Worm (Caenorhabditis elegans) whole organism, young adult: ENCODE measurements around the gene F42G4.2.
A peak's percentile ranks its signal among the peaks of the same experiment; 100 is the strongest.

Experiments used
- B0261.1 ChIP-seq: sonication (generic microtip); optimal IDR thresholded peaks from 2 replicates; lab custom pipeline; 2016; ENCODE audit warnings: mild to moderate bottlenecking, missing genetic modification characterization, moderate library complexity, missing compliant biosample characterization
- F10E7.11 ChIP-seq: sonication (generic microtip); optimal IDR thresholded peaks from 2 replicates; lab custom pipeline; 2017; ENCODE audit warnings: mild to moderate bottlenecking, missing genetic modification characterization, moderate library complexity, missing compliant biosample characterization
- F52B5.7 ChIP-seq: sonication (generic microtip); optimal IDR thresholded peaks from 2 replicates; lab custom pipeline; 2016; ENCODE audit warnings: mild to moderate bottlenecking, missing genetic modification characterization, missing compliant biosample characterization
- F57A8.1 ChIP-seq: fragments of 200-800 bp; sonication (Bioruptor generic); optimal IDR thresholded peaks from 2 replicates; lab custom pipeline; 2018; ENCODE audit warnings: mild to moderate bottlenecking, missing genetic modification characterization, moderate library complexity, missing compliant biosample characterization
- F57C9.4 ChIP-seq: sonication (generic microtip); optimal IDR thresholded peaks from 2 replicates; lab custom pipeline; 2017; ENCODE audit warnings: mild to moderate bottlenecking, missing genetic modification characterization, missing compliant biosample characterization
- K12H6.12 ChIP-seq: fragments of 200-800 bp; sonication (Bioruptor generic); optimal IDR thresholded peaks from 2 replicates; lab custom pipeline; 2018; ENCODE audit warnings: mild to moderate bottlenecking, missing genetic modification characterization, missing compliant biosample characterization
- T26A5.8 ChIP-seq: sonication (generic microtip); optimal IDR thresholded peaks from 2 replicates; lab custom pipeline; 2016; ENCODE audit warnings: missing genetic modification characterization, missing compliant biosample characterization
- Y53G8AR.9 ChIP-seq: fragments of 200-800 bp; sonication (Bioruptor generic); conservative IDR thresholded peaks from 2 replicates; pipeline ENCODE4 v1.3.6; 2022; ENCODE audit warnings: missing genetic modification reagents, missing genetic modification characterization, missing compliant biosample characterization
- Y79H2A.3 ChIP-seq: fragments of 200-800 bp; sonication (Bioruptor generic); conservative IDR thresholded peaks from 2 replicates; pipeline ENCODE4 v1.3.6; 2022; ENCODE audit warnings: missing genetic modification reagents, missing genetic modification characterization, missing compliant biosample characterization
- ama-1 ChIP-seq, 3 experiments: fragments of 150-350 bp in 1 of 3; sonication (generic microtip) in 2 of 3; optimal IDR thresholded peaks; 2 replicates each; lab custom pipeline; 2014 to 2018; ENCODE audit warnings: missing biosample characterization in 2 of 3, missing genetic modification characterization in 2 of 3, missing genetic modification reagents in 2 of 3
- aptf-3 ChIP-seq: fragments of 200-800 bp; sonication (Bioruptor generic); IDR thresholded peaks from 2 replicates; pipeline ENCODE4 v1.3.6; 2022; ENCODE audit warnings: missing genetic modification characterization, missing compliant biosample characterization
- bed-2 ChIP-seq: fragments of 200-800 bp; sonication (Bioruptor generic); IDR thresholded peaks from 2 replicates; pipeline ENCODE4 v1.3.6; 2022; ENCODE audit warnings: missing genetic modification reagents, missing genetic modification characterization, missing compliant biosample characterization
- ccch-3 ChIP-seq: fragments of 200-800 bp; sonication (Bioruptor generic); optimal IDR thresholded peaks from 2 replicates; lab custom pipeline; 2018; ENCODE audit warnings: mild to moderate bottlenecking, missing genetic modification characterization, missing compliant biosample characterization
- cebp-1 ChIP-seq, 2 experiments: fragments of 200-800 bp in 1 of 2; sonication (Bioruptor generic) in 1 of 2; sonication (generic microtip) in 1 of 2; IDR thresholded peaks in 1 of 2; optimal IDR thresholded peaks in 1 of 2; 2 replicates each; pipeline versions ENCODE4 v1.3.6 to Lab custom; 2017 to 2022; ENCODE audit warnings: missing compliant biosample characterization in 2 of 2, missing genetic modification characterization in 2 of 2, mild to moderate bottlenecking in 1 of 2, missing genetic modification reagents in 1 of 2, moderate library complexity in 1 of 2
- cebp-2 ChIP-seq: fragments of 200-800 bp; sonication (Bioruptor generic); IDR thresholded peaks from 2 replicates; pipeline ENCODE4 v1.3.6; 2022; ENCODE audit warnings: missing genetic modification characterization, missing compliant biosample characterization
- ceh-40 ChIP-seq: fragments of 200-800 bp; sonication (Bioruptor generic); IDR thresholded peaks from 2 replicates; pipeline ENCODE4 v1.3.6; 2022; ENCODE audit warnings: missing genetic modification characterization, missing compliant biosample characterization
- dox-1 ChIP-seq: fragments of 200-800 bp; sonication (Bioruptor generic); IDR thresholded peaks from 2 replicates; pipeline ENCODE4 v1.3.6; 2022; ENCODE audit warnings: missing genetic modification reagents, missing genetic modification characterization, missing compliant biosample characterization
- dpl-1 ChIP-seq: fragments of 150-350 bp; optimal IDR thresholded peaks from 2 replicates; lab custom pipeline; 2014; ENCODE audit warnings: missing biosample characterization, missing genetic modification reagents, missing genetic modification characterization
- egl-44 ChIP-seq: fragments of 200-800 bp; sonication (Bioruptor generic); IDR thresholded peaks from 2 replicates; pipeline ENCODE4 v1.3.6; 2022; ENCODE audit warnings: missing genetic modification reagents, missing genetic modification characterization, missing compliant biosample characterization
- ets-4 ChIP-seq: fragments of 200-800 bp; sonication (Bioruptor generic); optimal IDR thresholded peaks from 2 replicates; lab custom pipeline; 2018; ENCODE audit warnings: mild to moderate bottlenecking, missing genetic modification characterization, missing compliant biosample characterization
- hlh-12 ChIP-seq: sonication (generic microtip); optimal IDR thresholded peaks from 2 replicates; lab custom pipeline; 2016; ENCODE audit warnings: missing genetic modification characterization, missing compliant biosample characterization
- hmg-1.2 ChIP-seq: fragments of 200-800 bp; sonication (Bioruptor generic); IDR thresholded peaks from 2 replicates; pipeline ENCODE4 v1.3.6; 2022; ENCODE audit warnings: missing genetic modification reagents, missing genetic modification characterization, missing compliant biosample characterization
- hmg-20 ChIP-seq: fragments of 200-800 bp; sonication (Bioruptor generic); IDR thresholded peaks from 2 replicates; pipeline ENCODE4 v1.3.6; 2022; ENCODE audit warnings: missing genetic modification reagents, missing genetic modification characterization, missing compliant biosample characterization
- lin-26 ChIP-seq: fragments of 200-800 bp; sonication (Bioruptor generic); IDR thresholded peaks from 2 replicates; pipeline ENCODE4 v1.3.6; 2022; ENCODE audit warnings: missing genetic modification reagents, missing genetic modification characterization, missing compliant biosample characterization
- lin-54 ChIP-seq: fragments of 200-800 bp; sonication (Bioruptor generic); optimal IDR thresholded peaks from 2 replicates; lab custom pipeline; 2018; ENCODE audit warnings: mild to moderate bottlenecking, missing genetic modification characterization, missing compliant biosample characterization
- lsy-27 ChIP-seq: sonication (generic microtip); optimal IDR thresholded peaks from 2 replicates; lab custom pipeline; 2017; ENCODE audit warnings: missing genetic modification characterization, mild to moderate bottlenecking, missing compliant biosample characterization, antibody characterized with exemption, missing genotype, borderline replicate concordance; ENCODE audit not compliant: insufficient read depth
- madf-10 ChIP-seq: sonication (generic microtip); optimal IDR thresholded peaks from 2 replicates; lab custom pipeline; 2016; ENCODE audit warnings: mild to moderate bottlenecking, missing genetic modification characterization, missing compliant biosample characterization
- madf-3 ChIP-seq: fragments of 200-800 bp; sonication (Bioruptor generic); IDR thresholded peaks from 2 replicates; pipeline ENCODE4 v1.3.6; 2022; ENCODE audit warnings: missing genetic modification reagents, missing genetic modification characterization, missing compliant biosample characterization
- nfyb-1 ChIP-seq: fragments of 200-800 bp; sonication (Bioruptor generic); IDR thresholded peaks from 2 replicates; pipeline ENCODE4 v1.3.6; 2022; ENCODE audit warnings: missing genetic modification reagents, missing genetic modification characterization, missing compliant biosample characterization
- nhr-179 ChIP-seq: sonication (generic microtip); optimal IDR thresholded peaks from 2 replicates; lab custom pipeline; 2016; ENCODE audit warnings: mild to moderate bottlenecking, missing genetic modification characterization, missing compliant biosample characterization
- nhr-80 ChIP-seq: sonication (generic microtip); optimal IDR thresholded peaks from 2 replicates; lab custom pipeline; 2016; ENCODE audit warnings: missing genetic modification characterization, missing compliant biosample characterization
- pha-4 ChIP-seq: fragments of 150-350 bp; sonication (generic microtip); optimal IDR thresholded peaks from 2 replicates; lab custom pipeline; 2014; ENCODE audit warnings: missing biosample characterization, missing genetic modification reagents, missing genetic modification characterization
- repo-1 ChIP-seq: sonication (generic microtip); optimal IDR thresholded peaks from 2 replicates; lab custom pipeline; 2017; ENCODE audit warnings: mild to moderate bottlenecking, missing genetic modification characterization, missing compliant biosample characterization
- sdz-38 ChIP-seq: sonication (generic microtip); optimal IDR thresholded peaks from 2 replicates; lab custom pipeline; 2016; ENCODE audit warnings: missing genotype, missing genetic modification characterization, missing compliant biosample characterization
- snpc-3.4 ChIP-seq: sonication (generic microtip); optimal IDR thresholded peaks from 2 replicates; lab custom pipeline; 2017; ENCODE audit warnings: missing genetic modification characterization, mild to moderate bottlenecking, missing compliant biosample characterization, antibody characterized with exemption, moderate library complexity, missing genotype, missing genetic modification reagents
- zfh-2 ChIP-seq: fragments of 200-800 bp; sonication (Bioruptor generic); conservative IDR thresholded peaks from 2 replicates; pipeline ENCODE4 v1.3.6; 2022; ENCODE audit warnings: missing genetic modification reagents, missing genetic modification characterization, missing compliant biosample characterization
- ztf-22 ChIP-seq: fragments of 200-800 bp; sonication (Bioruptor generic); optimal IDR thresholded peaks from 2 replicates; lab custom pipeline; 2018; ENCODE audit warnings: mild to moderate bottlenecking, missing genetic modification characterization, moderate library complexity, missing compliant biosample characterization
- ztf-3 ChIP-seq: fragments of 200-800 bp; sonication (Bioruptor generic); optimal IDR thresholded peaks from 2 replicates; lab custom pipeline; 2018; ENCODE audit warnings: mild to moderate bottlenecking, missing genetic modification characterization, missing compliant biosample characterization

The F42G4.2 gene

DNA sequence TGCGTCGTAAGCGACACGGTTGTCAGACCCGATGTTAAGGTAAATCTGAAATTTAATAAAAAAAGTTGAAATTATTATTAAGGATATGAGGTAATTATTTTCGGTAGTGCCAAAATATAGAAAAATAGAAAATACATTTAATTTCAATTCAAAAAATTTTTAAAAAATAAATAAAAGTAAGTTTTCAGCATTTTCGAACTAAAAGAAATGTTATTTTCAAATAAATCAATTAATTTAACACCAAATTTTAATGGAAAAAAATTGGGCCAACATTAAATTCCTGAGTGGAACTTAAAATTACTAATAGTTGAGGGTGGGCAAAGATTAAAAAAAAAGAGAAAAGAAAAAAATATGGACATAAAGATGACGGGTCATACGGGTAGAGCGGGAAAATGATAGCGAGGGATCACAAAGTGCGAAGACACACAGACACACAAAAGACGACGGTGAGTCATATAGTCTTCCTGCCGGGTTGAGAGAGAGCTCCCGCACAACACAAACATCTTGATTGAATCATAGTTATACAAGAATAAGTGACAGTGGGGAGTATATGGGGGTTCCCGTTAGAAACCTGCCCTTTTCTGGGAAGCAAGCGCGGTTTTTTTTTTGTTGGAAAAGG lies 21.8 kb upstream of the F42G4.2 start, which contains the start of gene max-2:
Gene max-2, minus strand, starts transcription at position 51 of the 619 bp plus-strand sequence.
- TF ChIP-seq F10E7.11 (tag; lab: Kevin White, UChicago) (no peak), cebp-2 (GFP tag; lab: Robert Waterston, UW) (no peak), ztf-22 (no peak), hmg-1.2 (GFP tag; lab: Robert Waterston, UW) (peak; percentile 34; the same call in 1 of the 2 replicates), nhr-80 (tag; lab: Kevin White, UChicago) (peak; percentile 66), cebp-1 (GFP tag; IDR thresholded peaks at IDR 0.05; lab: Robert Waterston, UW) (no peak), cebp-1 (tag; optimal IDR thresholded peaks at IDR 0.05; lab: Kevin White, UChicago) (peak; percentile 27), nfyb-1 (GFP tag; lab: Robert Waterston, UW) (no peak), Y79H2A.3 (no peak), repo-1 (tag; lab: Kevin White, UChicago) (no peak), pha-4 (tag; lab: Kevin White, UChicago) (no peak), dox-1 (peak; percentile 33; the same call in 1 of the 2 replicates), snpc-3.4 (tag; lab: Kevin White, UChicago) (no peak), bed-2 (GFP tag; lab: Robert Waterston, UW) (no peak), Y53G8AR.9 (GFP tag; lab: Robert Waterston, UW) (no peak), egl-44 (GFP tag; lab: Robert Waterston, UW) (no peak), lin-54 (GFP tag; lab: Kevin White, UChicago) (no peak)
- TF ChIP-seq, all 124 proteins: peak for 4

DNA sequence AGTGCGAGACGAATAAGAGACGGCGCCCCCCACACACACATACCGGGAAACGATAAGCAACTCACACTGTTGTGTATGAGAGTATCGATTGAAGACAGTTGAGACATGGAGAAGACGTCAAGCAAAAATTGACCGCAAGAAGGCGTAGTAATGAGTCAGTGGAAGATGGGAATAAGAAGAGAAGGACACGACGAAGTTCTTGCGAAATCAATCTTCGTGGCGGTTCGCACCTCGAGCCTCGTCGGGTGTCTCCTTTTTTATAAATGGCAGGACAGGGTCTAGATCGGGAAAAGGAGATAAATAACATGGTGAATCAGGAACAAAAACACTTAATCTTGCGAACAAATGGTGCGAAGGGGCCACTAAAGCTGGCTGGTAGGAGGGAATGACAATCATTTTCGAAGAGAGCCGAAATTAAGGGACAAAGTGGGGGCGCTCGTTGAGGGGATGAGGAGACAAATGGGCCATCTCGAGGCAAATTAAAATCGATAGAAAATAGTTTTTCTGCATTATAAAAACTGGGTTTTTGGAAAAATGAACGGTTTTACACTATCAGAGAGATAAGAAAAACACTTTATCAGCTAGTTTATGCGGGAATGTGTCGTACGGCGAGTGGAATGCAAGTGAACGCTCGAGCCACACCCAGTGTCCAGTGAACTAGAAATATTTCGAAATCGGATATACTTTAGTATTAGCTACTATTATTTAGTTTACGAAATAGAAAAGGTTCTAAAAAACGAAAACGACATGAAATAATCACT lies 18.2 kb upstream of the F42G4.2 start:
- 0 out of 2 replicates have a peak, but pooled peaks have one; percentile 1 for TF ChIP-seq dox-1
- TF ChIP-seq cebp-1 (GFP tag; IDR thresholded peaks at IDR 0.05; lab: Robert Waterston, UW): no peak
- peak; percentile 64 for TF ChIP-seq cebp-1 (tag; optimal IDR thresholded peaks at IDR 0.05; lab: Kevin White, UChicago)
- no peak for TF ChIP-seq hlh-12 (tag; lab: Kevin White, UChicago)

DNA sequence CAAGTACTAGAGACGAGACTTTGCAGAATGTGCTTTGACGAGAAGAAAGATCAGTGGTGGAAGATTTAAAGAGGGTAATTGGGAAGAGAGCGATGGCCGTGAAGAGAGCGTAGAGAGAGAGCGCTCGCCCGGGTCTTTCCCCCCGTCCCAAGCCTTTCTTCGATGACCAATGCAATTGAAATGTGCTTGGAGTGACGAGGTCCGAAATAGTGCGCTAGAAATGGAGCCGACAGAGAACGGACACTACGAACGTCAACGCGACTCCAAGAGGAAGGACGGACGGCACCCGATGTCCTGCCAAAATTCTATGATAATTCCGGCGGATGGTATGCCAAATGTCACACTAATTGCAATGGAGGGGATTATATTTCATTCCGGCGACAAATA lies 17.7 kb upstream of the F42G4.2 start:
- TF ChIP-seq madf-3 (0 out of 2 replicates have a peak, but pooled peaks have one; percentile 13), ama-1 (optimal IDR thresholded peaks at IDR 0.05; lab: Kevin White, UChicago) (no peak), ama-1 (GFP tag; optimal IDR thresholded peaks at IDR 0.05; lab: Kevin White, UChicago) (no peak), aptf-3 (GFP tag; lab: Robert Waterston, UW) (no peak), ceh-40 (GFP tag; lab: Robert Waterston, UW) (no peak), cebp-1 (GFP tag; IDR thresholded peaks at IDR 0.05; lab: Robert Waterston, UW) (no peak), cebp-1 (tag; optimal IDR thresholded peaks at IDR 0.05; lab: Kevin White, UChicago) (peak; percentile 8), egl-44 (GFP tag; lab: Robert Waterston, UW) (no peak), zfh-2 (GFP tag; lab: Robert Waterston, UW) (peak; percentile 61; the same call in 1 of the 2 replicates), F57A8.1 (no peak), ets-4 (GFP tag; lab: Kevin White, UChicago) (no peak), hmg-1.2 (GFP tag; lab: Robert Waterston, UW) (peak; percentile 33; the same call in 1 of the 2 replicates), lin-26 (no peak)

DNA sequence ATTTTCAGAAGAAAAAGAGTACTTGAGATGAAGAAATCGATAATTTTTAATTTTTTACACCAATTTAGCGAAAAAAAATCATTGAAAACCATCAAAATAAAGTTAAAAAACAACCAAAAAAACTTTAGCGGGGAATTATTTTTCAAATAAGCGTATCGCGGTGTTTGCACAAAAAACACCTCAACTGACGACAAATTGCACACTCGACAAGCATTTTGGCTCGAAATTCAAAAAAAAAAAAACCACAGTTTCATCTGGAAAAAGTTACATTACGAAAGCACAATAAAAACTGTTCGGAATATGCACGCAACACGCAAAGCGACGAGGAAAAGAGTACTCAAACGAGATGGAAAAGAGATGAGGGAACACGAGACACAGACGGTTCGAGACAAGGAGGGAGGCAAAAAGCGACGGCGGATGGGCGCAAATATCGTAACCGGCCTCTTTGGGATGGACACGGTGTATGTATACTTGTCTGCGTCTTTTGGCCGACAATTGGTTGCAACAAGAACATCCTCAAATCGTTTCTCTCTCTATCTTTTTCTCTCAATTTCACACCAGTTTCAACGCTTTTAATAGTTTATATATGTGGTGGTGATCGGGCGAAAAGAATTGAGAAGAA lies 17.0 kb upstream of the F42G4.2 start:
- no peak for TF ChIP-seq madf-10 (tag; lab: Kevin White, UChicago)
- TF ChIP-seq sdz-38 (tag; lab: Kevin White, UChicago): no peak
- no peak for TF ChIP-seq ztf-3 (GFP tag; lab: Kevin White, UChicago)
- TF ChIP-seq lsy-27 (tag; lab: Kevin White, UChicago): no peak
- TF ChIP-seq F57C9.4 (tag; lab: Kevin White, UChicago): no peak
- peak; percentile 29 for TF ChIP-seq dpl-1 (GFP tag; lab: Kevin White, UChicago)
- TF ChIP-seq F10E7.11 (tag; lab: Kevin White, UChicago): no peak
- no peak for TF ChIP-seq T26A5.8 (tag; lab: Kevin White, UChicago)
- TF ChIP-seq hmg-20 (GFP tag; lab: Robert Waterston, UW): no peak
- no peak for TF ChIP-seq nhr-179
- TF ChIP-seq ama-1 (optimal IDR thresholded peaks at IDR 0.05; lab: Kevin White, UChicago): no peak
- TF ChIP-seq ama-1 (GFP tag; optimal IDR thresholded peaks at IDR 0.05; lab: Kevin White, UChicago): no peak
- TF ChIP-seq K12H6.12 (tag; lab: Kevin White, UChicago): no peak
- TF ChIP-seq Y79H2A.3: no peak
- no peak for TF ChIP-seq repo-1 (tag; lab: Kevin White, UChicago)
- TF ChIP-seq B0261.1: no peak
- TF ChIP-seq ccch-3: no peak
- TF ChIP-seq F52B5.7 (tag; lab: Kevin White, UChicago): no peak
